Worm (Caenorhabditis elegans): ENCODE results near the gene lin-14.

lin-14 gene

ce11 chrX:11463005-11463404 is 2.4 kb upstream of the lin-14 start:
- TF ChIP-seq dve-1 (tag; optimal IDR thresholded peaks at IDR 0.05) (peak; percentile 21), nfya-1 (tag; optimal IDR thresholded peaks at IDR 0.05) (no peak)

ce11 chrX:11463568-11463967 is 1.8 kb upstream of the lin-14 start:
- no peak for TF ChIP-seq ceh-31 (tag; optimal IDR thresholded peaks at IDR 0.05)
- no peak for TF ChIP-seq tbx-7 (tag; optimal IDR thresholded peaks at IDR 0.05)
- TF ChIP-seq tbx-2 (tag; optimal IDR thresholded peaks at IDR 0.05): no peak
- TF ChIP-seq ttx-3 (tag; optimal IDR thresholded peaks at IDR 0.05): no peak
- no peak for TF ChIP-seq fax-1 (tag; optimal IDR thresholded peaks at IDR 0.05)
- TF ChIP-seq ceh-6 (GFP tag; optimal IDR thresholded peaks at IDR 0.05): no peak
- no peak for TF ChIP-seq fkh-10 (GFP tag; optimal IDR thresholded peaks at IDR 0.05)
- no peak for TF ChIP-seq syd-9 (tag; optimal IDR thresholded peaks at IDR 0.05)
- TF ChIP-seq nfya-1 (tag; optimal IDR thresholded peaks at IDR 0.05): peak; percentile 3
- peak; percentile 5 for TF ChIP-seq unc-55 (GFP tag; optimal IDR thresholded peaks at IDR 0.05)
- no peak for TF ChIP-seq ets-4 (tag; optimal IDR thresholded peaks at IDR 0.05)
- TF ChIP-seq rnt-1 (tag; optimal IDR thresholded peaks at IDR 0.05): peak; percentile 26
- no peak for TF ChIP-seq ceh-34 (tag; optimal IDR thresholded peaks at IDR 0.05)
- no peak for TF ChIP-seq ceh-22 (tag; optimal IDR thresholded peaks at IDR 0.05)
- no peak for TF ChIP-seq Y22D7AL.16 (tag; optimal IDR thresholded peaks at IDR 0.05)

- TF ChIP-seq Y22D7AL.16 (tag; optimal IDR thresholded peaks at IDR 0.05) (no peak), K09A11.1 (tag; optimal IDR thresholded peaks at IDR 0.05; ENCODE audit: insufficient read depth) (no peak), hlh-8 (tag; optimal IDR thresholded peaks at IDR 0.05) (no peak), unc-3 (GFP tag; conservative IDR thresholded peaks at IDR 0.05) (no peak), unc-3 (tag; optimal IDR thresholded peaks at IDR 0.05) (no peak), lim-6 (tag; optimal IDR thresholded peaks at IDR 0.05) (no peak), nhr-11 (tag; optimal IDR thresholded peaks at IDR 0.05) (no peak), ceh-45 (GFP tag; IDR thresholded peaks at IDR 0.05) (no peak), ttx-3 (tag; optimal IDR thresholded peaks at IDR 0.05) (no peak), ceh-14 (tag; optimal IDR thresholded peaks at IDR 0.05) (no peak), pqm-1 (tag; optimal IDR thresholded peaks at IDR 0.05) (no peak), elt-4 (tag; optimal IDR thresholded peaks at IDR 0.05) (no peak), ceh-24 (tag; optimal IDR thresholded peaks at IDR 0.05) (no peak), hlh-30 (tag; optimal IDR thresholded peaks at IDR 0.05; ENCODE audit: insufficient read depth) (no peak), nfya-1 (tag; optimal IDR thresholded peaks at IDR 0.05) (peak; percentile 14), hlh-6 (tag; optimal IDR thresholded peaks at IDR 0.05) (no peak), fkh-10 (GFP tag; optimal IDR thresholded peaks at IDR 0.05) (no peak), tbx-2 (tag; optimal IDR thresholded peaks at IDR 0.05) (peak; percentile 19), ceh-22 (tag; optimal IDR thresholded peaks at IDR 0.05) (no peak), ceh-6 (GFP tag; optimal IDR thresholded peaks at IDR 0.05) (no peak), sdc-2 (tag; optimal IDR thresholded peaks at IDR 0.05) (no peak), C08G9.2 (tag; optimal IDR thresholded peaks at IDR 0.05) (no peak), ceh-31 (tag; optimal IDR thresholded peaks at IDR 0.05) (no peak), rnt-1 (tag; optimal IDR thresholded peaks at IDR 0.05) (peak; percentile 37), pag-3 (tag; optimal IDR thresholded peaks at IDR 0.05; ENCODE audit: borderline replicate concordance) (no peak), tbx-7 (tag; optimal IDR thresholded peaks at IDR 0.05) (no peak), fax-1 (tag; optimal IDR thresholded peaks at IDR 0.05) (no peak), ceh-30 (tag; optimal IDR thresholded peaks at IDR 0.05) (no peak), pax-1 (tag; optimal IDR thresholded peaks at IDR 0.05) (no peak), ceh-48 (tag; optimal IDR thresholded peaks at IDR 0.05) (no peak), ceh-9 (tag; optimal IDR thresholded peaks at IDR 0.05) (no peak), ceh-18 (tag; optimal IDR thresholded peaks at IDR 0.05) (peak; percentile 37), eyg-1 (tag; optimal IDR thresholded peaks at IDR 0.05) (no peak), hlh-15 (tag; optimal IDR thresholded peaks at IDR 0.05) (no peak), nhr-232 (tag; optimal IDR thresholded peaks at IDR 0.05) (no peak), elt-2 (tag; optimal IDR thresholded peaks at IDR 0.05) (peak; percentile 57), pha-4 (tag; optimal IDR thresholded peaks at IDR 0.05) (no peak), dve-1 (tag; optimal IDR thresholded peaks at IDR 0.05) (no peak)
Measured at ce11 chrX:11464271-11465103, 873 bp upstream of the lin-14 start.
